Worm (Caenorhabditis elegans) whole organism, L1 larva: ENCODE results near the gene ugt-50.

Experiments
- C04F5.9 ChIP-seq: sonication (generic microtip); optimal IDR thresholded peaks from 2 replicates; lab custom pipeline; 2016; ENCODE audit warnings: missing genetic modification characterization, missing compliant biosample characterization
- C16A3.4 ChIP-seq: fragments of 150-350 bp; optimal IDR thresholded peaks from 2 replicates; lab custom pipeline; 2014; ENCODE audit warnings: missing biosample characterization, missing genetic modification characterization
- aha-1 ChIP-seq: fragments of 150-350 bp; optimal IDR thresholded peaks from 2 replicates; lab custom pipeline; 2014; ENCODE audit warnings: missing biosample characterization, missing genetic modification characterization
- aly-2 ChIP-seq: fragments of 150-350 bp; optimal IDR thresholded peaks from 2 replicates; lab custom pipeline; 2014; ENCODE audit warnings: missing biosample characterization, missing genetic modification characterization
- blmp-1 ChIP-seq: fragments of 150-350 bp; optimal IDR thresholded peaks from 2 replicates; lab custom pipeline; 2014; ENCODE audit warnings: missing biosample characterization, missing genetic modification characterization
- ceh-90 ChIP-seq: sonication (generic microtip); optimal IDR thresholded peaks from 2 replicates; lab custom pipeline; 2016; ENCODE audit warnings: missing genetic modification characterization, missing compliant biosample characterization
- ces-1 ChIP-seq: fragments of 150-350 bp; optimal IDR thresholded peaks from 2 replicates; lab custom pipeline; 2014; ENCODE audit warnings: missing biosample characterization, missing genetic modification reagents, missing genetic modification characterization
- efl-1 ChIP-seq, 4 experiments: fragments of 150-350 bp; optimal IDR thresholded peaks in 3 of 4; peaks in 1 of 4; 1 replicate in 1 of 4; 2 replicates in 3 of 4; lab custom pipeline; 2014; ENCODE audit warnings: missing biosample characterization in 2 of 4, missing genetic modification characterization in 2 of 4, missing genetic modification reagents in 2 of 4
- efl-3 ChIP-seq: fragments of 200-800 bp; sonication (Bioruptor generic); optimal IDR thresholded peaks from 2 replicates; lab custom pipeline; 2018; ENCODE audit warnings: mild to moderate bottlenecking, missing genetic modification characterization, missing compliant biosample characterization
- egl-13 ChIP-seq: sonication (generic microtip); optimal IDR thresholded peaks from 2 replicates; lab custom pipeline; 2016; ENCODE audit warnings: missing genotype, missing genetic modification reagents, missing genetic modification characterization, missing compliant biosample characterization
- egl-27 ChIP-seq, 2 experiments: fragments of 150-350 bp in 1 of 2; sonication (generic microtip); optimal IDR thresholded peaks; 3 replicates each; lab custom pipeline; 2017 to 2018; ENCODE audit warnings: missing biosample characterization in 2 of 2, missing genetic modification characterization in 2 of 2, missing genetic modification reagents in 2 of 2
- elt-2 ChIP-seq: sonication (generic microtip); optimal IDR thresholded peaks from 2 replicates; lab custom pipeline; 2016; ENCODE audit warnings: missing genetic modification characterization, mild to moderate bottlenecking, inconsistent platforms, missing compliant biosample characterization, missing genetic modification reagents
- ets-5 ChIP-seq: fragments of 200-800 bp; sonication (Bioruptor generic); IDR thresholded peaks from 2 replicates; pipeline ENCODE4 v1.3.6; 2022; ENCODE audit warnings: missing genetic modification characterization, missing compliant biosample characterization
- fkh-10 ChIP-seq: sonication (generic microtip); optimal IDR thresholded peaks from 2 replicates; lab custom pipeline; 2017; ENCODE audit warnings: missing biosample characterization, missing genetic modification reagents, missing genetic modification characterization
- isw-1 ChIP-seq: fragments of 200-800 bp; sonication (Bioruptor generic); IDR thresholded peaks from 2 replicates; pipeline ENCODE4 v1.3.6; 2022; ENCODE audit warnings: missing genetic modification characterization, missing compliant biosample characterization
- lin-14 ChIP-seq: fragments of 200-800 bp; sonication (Bioruptor generic); optimal IDR thresholded peaks from 2 replicates; lab custom pipeline; 2018; ENCODE audit warnings: mild to moderate bottlenecking, missing genetic modification characterization, moderate library complexity, missing compliant biosample characterization
- lin-15B ChIP-seq: fragments of 150-350 bp; sonication (generic microtip); optimal IDR thresholded peaks from 3 replicates; lab custom pipeline; 2014; ENCODE audit warnings: missing biosample characterization, missing genetic modification characterization
- lin-35 ChIP-seq, 2 experiments: fragments of 150-350 bp; optimal IDR thresholded peaks; 2 replicates each; lab custom pipeline; 2014; ENCODE audit warnings: missing biosample characterization in 2 of 2, missing genetic modification characterization in 2 of 2, missing genetic modification reagents in 2 of 2
- mef-2 ChIP-seq: fragments of 150-350 bp; optimal IDR thresholded peaks from 2 replicates; lab custom pipeline; 2014; ENCODE audit warnings: missing biosample characterization, missing genetic modification characterization
- mep-1 ChIP-seq: fragments of 150-350 bp; optimal IDR thresholded peaks from 2 replicates; lab custom pipeline; 2014; ENCODE audit warnings: missing biosample characterization, missing genetic modification characterization
- nhr-19 ChIP-seq: fragments of 200-800 bp; sonication (Bioruptor generic); conservative IDR thresholded peaks from 2 replicates; pipeline ENCODE4 v1.3.6; 2022; ENCODE audit warnings: missing genetic modification characterization, missing compliant biosample characterization
- nhr-20 ChIP-seq: sonication (generic microtip); optimal IDR thresholded peaks from 2 replicates; lab custom pipeline; 2016; ENCODE audit warnings: mild to moderate bottlenecking, missing genetic modification characterization, missing compliant biosample characterization
- nhr-71 ChIP-seq: sonication (generic microtip); optimal IDR thresholded peaks from 2 replicates; lab custom pipeline; 2016; ENCODE audit warnings: mild to moderate bottlenecking, missing genetic modification characterization, moderate library complexity, missing compliant biosample characterization
- nhr-76 ChIP-seq: sonication (generic microtip); optimal IDR thresholded peaks from 2 replicates; lab custom pipeline; 2017; ENCODE audit warnings: missing biosample characterization, missing genetic modification characterization
- nhr-85 ChIP-seq: sonication (generic microtip); peaks from one replicate; lab custom pipeline; 2016; ENCODE audit warnings: missing genetic modification characterization, inconsistent platforms, missing compliant biosample characterization
- nhr-90 ChIP-seq: sonication (generic microtip); optimal IDR thresholded peaks from 2 replicates; lab custom pipeline; 2016; ENCODE audit warnings: mild to moderate bottlenecking, missing genetic modification characterization, missing compliant biosample characterization; ENCODE audit not compliant: poor library complexity
- pag-3 ChIP-seq: sonication (generic microtip); optimal IDR thresholded peaks from 2 replicates; lab custom pipeline; 2017; ENCODE audit warnings: missing genetic modification characterization, mild to moderate bottlenecking, missing compliant biosample characterization, antibody characterized with exemption, borderline replicate concordance; ENCODE audit not compliant: insufficient read depth
- pax-3 ChIP-seq: fragments of 200-800 bp; sonication (Bioruptor generic); optimal IDR thresholded peaks from 2 replicates; lab custom pipeline; 2018; ENCODE audit warnings: mild to moderate bottlenecking, missing genetic modification characterization, moderate library complexity, missing compliant biosample characterization
- pqm-1 ChIP-seq: sonication (generic microtip); optimal IDR thresholded peaks from 3 replicates; lab custom pipeline; 2017; ENCODE audit warnings: missing biosample characterization, missing genetic modification characterization
- rnt-1 ChIP-seq: sonication (generic microtip); optimal IDR thresholded peaks from 2 replicates; lab custom pipeline; 2016; ENCODE audit warnings: mild to moderate bottlenecking, missing genetic modification characterization, moderate library complexity, missing compliant biosample characterization
- skn-1 ChIP-seq: fragments of 150-350 bp; optimal IDR thresholded peaks from 2 replicates; lab custom pipeline; 2014; ENCODE audit warnings: missing biosample characterization, missing genetic modification characterization
- snpc-4 ChIP-seq: fragments of 150-350 bp; optimal IDR thresholded peaks from 2 replicates; lab custom pipeline; 2014; ENCODE audit warnings: missing biosample characterization, missing genetic modification characterization
- snu-23 ChIP-seq: sonication (generic microtip); optimal IDR thresholded peaks from 2 replicates; lab custom pipeline; 2016; ENCODE audit warnings: missing genetic modification characterization, missing compliant biosample characterization
- sox-4 ChIP-seq: sonication (generic microtip); optimal IDR thresholded peaks from 2 replicates; lab custom pipeline; 2016; ENCODE audit warnings: missing genetic modification characterization, missing compliant biosample characterization
- tlp-1 ChIP-seq: fragments of 150-350 bp; optimal IDR thresholded peaks from 2 replicates; lab custom pipeline; 2014; ENCODE audit warnings: missing biosample characterization, missing genetic modification characterization
- unc-130 ChIP-seq: fragments of 150-350 bp; optimal IDR thresholded peaks from 2 replicates; lab custom pipeline; 2017; ENCODE audit warnings: missing biosample characterization, missing genetic modification characterization, inconsistent platforms
- unc-62 ChIP-seq: fragments of 150-350 bp; optimal IDR thresholded peaks from 2 replicates; lab custom pipeline; 2014; ENCODE audit warnings: missing biosample characterization, missing genetic modification reagents, missing genetic modification characterization
- vab-15 ChIP-seq: sonication (generic microtip); optimal IDR thresholded peaks from 2 replicates; lab custom pipeline; 2017; ENCODE audit warnings: missing genotype, mild to moderate bottlenecking, missing genetic modification characterization, missing compliant biosample characterization

ugt-50 gene

ce11 chrX:12670385-12670784, 21.0 kb upstream of the ugt-50 start (continued):
- no peak for TF ChIP-seq ets-5 (GFP tag; lab: Robert Waterston, UW)
- no peak for TF ChIP-seq ces-1
- peak; percentile 34 for TF ChIP-seq snpc-4 (tag; lab: Kevin White, UChicago)
- TF ChIP-seq C16A3.4, result peak; percentile 58
- TF ChIP-seq ceh-90, result no peak
- TF ChIP-seq nhr-90 (tag; lab: Kevin White, UChicago), result peak; percentile 77
- no peak for TF ChIP-seq pax-3
- TF ChIP-seq egl-13, result peak; percentile 86
- TF ChIP-seq fkh-10 (GFP tag; lab: Kevin White, UChicago), result peak; percentile 84
- no peak for TF ChIP-seq sox-4 (tag; lab: Kevin White, UChicago)
- no peak for TF ChIP-seq aha-1 (tag; lab: Kevin White, UChicago)

DNA sequence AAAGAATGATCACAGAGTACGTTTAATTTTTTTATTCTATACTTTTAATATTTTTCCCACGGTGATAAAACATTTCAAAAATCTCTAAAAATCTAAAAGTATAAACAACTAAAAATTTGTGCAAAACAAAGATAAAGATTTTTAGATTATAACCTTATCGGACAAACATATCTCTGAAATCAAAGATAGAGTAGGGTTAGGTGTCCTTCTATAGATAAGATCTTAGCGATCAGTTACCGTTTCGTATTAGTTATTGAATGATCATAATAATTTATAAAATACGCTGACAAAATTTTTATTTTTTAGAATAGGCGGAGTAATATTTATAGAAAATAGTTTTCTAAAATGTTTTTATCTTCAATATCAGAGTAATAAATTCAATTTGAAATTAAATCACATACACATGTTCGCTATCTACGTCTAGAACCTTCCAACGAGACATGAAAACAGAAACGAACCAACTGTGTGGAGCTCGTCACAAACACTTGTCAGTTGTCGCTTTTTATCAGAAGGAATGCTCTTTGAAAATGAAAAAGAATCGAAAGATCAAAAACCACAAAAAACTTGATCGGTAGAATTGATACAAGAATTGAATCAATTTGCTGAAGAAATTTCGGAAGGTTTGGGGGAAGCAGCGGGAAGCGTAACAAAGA, 19.6 kb upstream of the ugt-50 start:
- peak; percentile 40 for TF ChIP-seq snu-23 (GFP tag; lab: Kevin White, UChicago)
- TF ChIP-seq nhr-19 (GFP tag; lab: Robert Waterston, UW), result peak; percentile 28; the same call in 1 of the 2 replicates
- peak; percentile 59 for TF ChIP-seq lin-14 (GFP tag; lab: Kevin White, UChicago)
- TF ChIP-seq pag-3, result no peak
- TF ChIP-seq mef-2 (tag; lab: Kevin White, UChicago), result no peak
- no peak for TF ChIP-seq skn-1 (tag; lab: Kevin White, UChicago)
- TF ChIP-seq unc-130, result no peak
- TF ChIP-seq nhr-71 (tag; lab: Kevin White, UChicago), result peak; percentile 64
- TF ChIP-seq nhr-76 (tag; lab: Kevin White, UChicago), result no peak
- peak; percentile 34 for TF ChIP-seq mep-1 (tag; lab: Kevin White, UChicago)
- TF ChIP-seq efl-1 (optimal IDR thresholded peaks at IDR 0.05; lab: Kevin White, UChicago), result no peak
- no peak for TF ChIP-seq efl-1 (GFP tag; optimal IDR thresholded peaks at IDR 0.05 in 1 of 2; lab: Kevin White, UChicago)
- peak; percentile 18 for TF ChIP-seq tlp-1 (tag; lab: Kevin White, UChicago)
- peak; percentile 2 for TF ChIP-seq elt-2 (tag; lab: Kevin White, UChicago)
- no peak for TF ChIP-seq vab-15
- TF ChIP-seq nhr-20 (tag; lab: Kevin White, UChicago), result peak; percentile 46
- no peak for TF ChIP-seq egl-27 (tag; optimal IDR thresholded peaks at IDR 0.05; lab: Kevin White, UChicago)
- TF ChIP-seq efl-3 (GFP tag; lab: Kevin White, UChicago), result peak; percentile 65
- no peak for TF ChIP-seq aly-2 (tag; lab: Kevin White, UChicago)
- peak; percentile 14 for TF ChIP-seq nhr-90 (tag; lab: Kevin White, UChicago)
- no peak for TF ChIP-seq isw-1 (GFP tag; lab: Robert Waterston, UW)
- no peak for TF ChIP-seq unc-62 (GFP tag; lab: Kevin White, UChicago)
- no peak for TF ChIP-seq lin-35 (GFP tag; optimal IDR thresholded peaks at IDR 0.05; lab: Kevin White, UChicago)
- TF ChIP-seq pqm-1 (tag; lab: Kevin White, UChicago), result no peak
- TF ChIP-seq C04F5.9, result no peak
- peak; percentile 96 for TF ChIP-seq nhr-85 (tag; lab: Kevin White, UChicago)
- TF ChIP-seq rnt-1 (tag; lab: Kevin White, UChicago), result peak; percentile 75
- TF ChIP-seq, all 84 proteins: peak for 12

DNA sequence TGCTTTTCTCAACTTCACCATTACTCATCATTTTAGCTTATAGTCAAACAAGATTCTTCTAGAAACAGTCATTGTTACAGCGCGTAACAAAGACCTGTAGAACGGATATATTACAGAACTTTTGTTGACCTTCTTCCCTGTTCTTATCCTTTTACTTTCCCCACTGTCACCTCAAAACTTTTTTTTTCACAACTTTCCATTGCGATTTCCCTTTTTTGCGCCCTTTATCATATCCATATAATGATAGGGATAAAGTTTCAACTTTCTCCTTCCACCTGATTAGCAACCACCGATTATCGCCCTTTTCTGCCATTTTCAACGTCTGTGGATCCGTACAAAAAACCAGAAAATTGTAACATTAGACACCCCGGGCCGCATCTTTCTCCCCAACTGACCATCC, 14.3 kb upstream of the ugt-50 start:
- TF ChIP-seq blmp-1 (tag; lab: Kevin White, UChicago) (peak; percentile 94), lin-15B (tag; lab: Kevin White, UChicago) (no peak), efl-1 (optimal IDR thresholded peaks at IDR 0.05; lab: Kevin White, UChicago) (no peak), efl-1 (GFP tag; optimal IDR thresholded peaks at IDR 0.05 in 1 of 2; lab: Kevin White, UChicago) (peak in 1 of 2 experiments; percentile 61)
